Worm (Caenorhabditis elegans) whole organism, L3 larva: ENCODE measurements around the gene M01D1.12.
"Not testable (repeated sequence)": the region's sequence is repeated elsewhere in the genome, so short reads cannot be mapped to it uniquely, and the experiment has no call there.

Experiments used
- ZK546.5 ChIP-seq: sonication (generic microtip); optimal IDR thresholded peaks from 2 replicates; lab custom pipeline; 2017; ENCODE audit warnings: missing biosample characterization, missing genetic modification characterization
- ama-1 ChIP-seq: fragments of 150-350 bp; optimal IDR thresholded peaks from 2 replicates; lab custom pipeline; 2018
- ceh-16 ChIP-seq: sonication (generic microtip); optimal IDR thresholded peaks from 2 replicates; lab custom pipeline; 2017; ENCODE audit warnings: missing biosample characterization, missing genetic modification characterization
- ceh-28 ChIP-seq: fragments of 150-350 bp; optimal IDR thresholded peaks from 2 replicates; lab custom pipeline; 2014; ENCODE audit warnings: missing biosample characterization, missing genetic modification reagents, missing genetic modification characterization
- ceh-82 ChIP-seq: fragments of 150-350 bp; optimal IDR thresholded peaks from 2 replicates; lab custom pipeline; 2014; ENCODE audit warnings: missing biosample characterization, missing genetic modification characterization
- ceh-9 ChIP-seq: sonication (generic microtip); optimal IDR thresholded peaks from 2 replicates; lab custom pipeline; 2018; ENCODE audit warnings: missing biosample characterization, missing genetic modification characterization
- egl-27 ChIP-seq: sonication (generic microtip); optimal IDR thresholded peaks from 4 replicates; lab custom pipeline; 2017; ENCODE audit warnings: missing biosample characterization, missing genetic modification reagents, missing genetic modification characterization
- elt-1 ChIP-seq: fragments of 150-350 bp; optimal IDR thresholded peaks from 2 replicates; lab custom pipeline; 2014; ENCODE audit warnings: missing biosample characterization, missing genetic modification characterization
- elt-2 ChIP-seq: sonication (generic microtip); optimal IDR thresholded peaks from 2 replicates; lab custom pipeline; 2016; ENCODE audit warnings: missing genetic modification reagents, mild to moderate bottlenecking, missing genetic modification characterization, missing compliant biosample characterization
- eor-1 ChIP-seq, 2 experiments: fragments of 150-350 bp; optimal IDR thresholded peaks; 2 replicates each; lab custom pipeline; 2014 to 2018; ENCODE audit warnings: missing biosample characterization in 2 of 2, missing genetic modification characterization in 2 of 2
- fkh-10 ChIP-seq: sonication (generic microtip); optimal IDR thresholded peaks from 2 replicates; lab custom pipeline; 2017; ENCODE audit warnings: missing biosample characterization, missing genetic modification reagents, missing genetic modification characterization
- fos-1 ChIP-seq: fragments of 150-350 bp; optimal IDR thresholded peaks from 2 replicates; lab custom pipeline; 2014; ENCODE audit warnings: missing biosample characterization, missing genetic modification characterization
- hmg-11 ChIP-seq: sonication (generic microtip); optimal IDR thresholded peaks from 2 replicates; lab custom pipeline; 2016; ENCODE audit warnings: missing genetic modification characterization, missing compliant biosample characterization
- jun-1 ChIP-seq: fragments of 150-350 bp; optimal IDR thresholded peaks from 2 replicates; lab custom pipeline; 2014; ENCODE audit warnings: missing biosample characterization, missing genetic modification reagents, missing genetic modification characterization
- lin-15B ChIP-seq: fragments of 150-350 bp; optimal IDR thresholded peaks from 2 replicates; lab custom pipeline; 2014; ENCODE audit warnings: missing biosample characterization, missing genetic modification characterization
- lin-39 ChIP-seq: fragments of 150-350 bp; optimal IDR thresholded peaks from 2 replicates; lab custom pipeline; 2018; ENCODE audit warnings: missing biosample characterization, missing genetic modification reagents, missing genetic modification characterization
- lsy-12 ChIP-seq: sonication (generic microtip); optimal IDR thresholded peaks from 2 replicates; lab custom pipeline; 2016; ENCODE audit warnings: mild to moderate bottlenecking, missing genetic modification characterization, missing compliant biosample characterization
- mml-1 ChIP-seq: fragments of 150-350 bp; sonication (generic microtip); optimal IDR thresholded peaks from 3 replicates; lab custom pipeline; 2014; ENCODE audit warnings: missing biosample characterization, missing genetic modification characterization
- nfya-1 ChIP-seq: sonication (generic microtip); optimal IDR thresholded peaks from 2 replicates; lab custom pipeline; 2017; ENCODE audit warnings: missing genetic modification characterization, mild to moderate bottlenecking, missing compliant biosample characterization, antibody characterized with exemption, moderate library complexity; ENCODE audit not compliant: insufficient read depth
- nhr-12 ChIP-seq: fragments of 150-350 bp; optimal IDR thresholded peaks from 2 replicates; lab custom pipeline; 2014; ENCODE audit warnings: missing biosample characterization, missing genetic modification characterization
- nhr-25 ChIP-seq: sonication (generic microtip); optimal IDR thresholded peaks from 2 replicates; lab custom pipeline; 2017; ENCODE audit warnings: missing biosample characterization, missing genetic modification characterization
- nhr-67 ChIP-seq: fragments of 150-350 bp; optimal IDR thresholded peaks from 2 replicates; lab custom pipeline; 2014; ENCODE audit warnings: missing biosample characterization, missing genetic modification characterization
- pha-4 ChIP-seq: fragments of 150-350 bp; optimal IDR thresholded peaks from 2 replicates; lab custom pipeline; 2014; ENCODE audit warnings: missing biosample characterization, missing genetic modification reagents, missing genetic modification characterization
- sea-2 ChIP-seq: fragments of 150-350 bp; sonication (generic microtip); optimal IDR thresholded peaks from 4 replicates; lab custom pipeline; 2014; ENCODE audit warnings: missing biosample characterization, missing genetic modification reagents, missing genetic modification characterization
- skn-1 ChIP-seq: fragments of 150-350 bp; optimal IDR thresholded peaks from 2 replicates; lab custom pipeline; 2014; ENCODE audit warnings: missing biosample characterization, missing genetic modification characterization
- tbx-2 ChIP-seq: sonication (generic microtip); optimal IDR thresholded peaks from 2 replicates; lab custom pipeline; 2016; ENCODE audit warnings: mild to moderate bottlenecking, missing genetic modification characterization, missing compliant biosample characterization
- unc-62 ChIP-seq: fragments of 150-350 bp; sonication (generic microtip); optimal IDR thresholded peaks from 4 replicates; lab custom pipeline; 2014; ENCODE audit warnings: missing biosample characterization, missing genetic modification reagents, missing genetic modification characterization
- zag-1 ChIP-seq: fragments of 150-350 bp; optimal IDR thresholded peaks from 2 replicates; lab custom pipeline; 2014; ENCODE audit warnings: missing biosample characterization, missing genetic modification characterization
- ztf-11 ChIP-seq: fragments of 150-350 bp; optimal IDR thresholded peaks from 2 replicates; lab custom pipeline; 2014; ENCODE audit warnings: missing biosample characterization, missing genetic modification characterization
- ztf-4 ChIP-seq: fragments of 150-350 bp; optimal IDR thresholded peaks from 2 replicates; lab custom pipeline; 2014; ENCODE audit warnings: missing biosample characterization, missing genetic modification characterization

Gene M01D1.12

ce11 chrII:1006375-1006774 is 20.4 kb upstream of the M01D1.12 start, which contains the start of gene F45D11.14:
Gene F45D11.14, minus strand, starts transcription at chrII:1006475.
- not testable (repeated sequence) for TF ChIP-seq lin-15B; sea-2 (GFP tag; lab: Kevin White, UChicago); ceh-16 (tag; lab: Kevin White, UChicago)

DNA sequence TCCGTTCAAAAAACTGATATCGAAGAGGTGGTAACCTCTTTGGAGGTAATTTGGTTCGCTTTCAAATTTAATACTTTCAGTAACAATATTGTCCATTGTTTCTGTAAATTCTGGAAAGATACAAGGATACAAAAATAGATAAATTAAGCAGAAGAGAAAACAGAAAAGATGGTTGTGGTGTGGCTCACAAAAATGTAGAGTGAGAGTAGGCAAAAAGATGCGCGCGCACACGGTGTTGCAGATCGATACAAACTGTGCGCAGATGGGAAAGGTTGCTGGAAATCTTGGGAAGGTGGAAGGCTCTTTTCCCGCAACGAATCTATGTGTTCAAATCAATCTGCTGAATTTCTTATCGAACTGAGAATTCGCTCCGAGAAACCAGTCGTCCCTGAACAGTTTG is 2.1 kb upstream of the M01D1.12 start, which contains the start of gene btb-11:
Gene btb-11, minus strand, starts transcription at position 101 of the 400 bp plus-strand sequence.
- TF ChIP-seq nhr-25 (tag; lab: Kevin White, UChicago); lin-39 (tag; lab: Kevin White, UChicago); sea-2 (GFP tag; lab: Kevin White, UChicago): not testable (repeated sequence)
- TF ChIP-seq, all 47 proteins: peak for 0; not testable (repeated sequence) for 47

ce11 chrII:1028602-1029001 is 1.8 kb downstream of the M01D1.12 start, which contains the start of gene math-34:
Gene math-34, plus strand, starts transcription at chrII:1028972.
- TF ChIP-seq ceh-9 (tag; lab: Kevin White, UChicago) (no peak), skn-1 (tag; lab: Kevin White, UChicago) (no peak), elt-2 (peak; percentile 71), ama-1 (lab: Kevin White, UChicago) (no peak), unc-62 (GFP tag; lab: Kevin White, UChicago) (no peak), hmg-11 (no peak), nhr-67 (tag; lab: Kevin White, UChicago) (no peak), pha-4 (peak; percentile 24), ztf-11 (tag; lab: Kevin White, UChicago) (no peak), ceh-28 (tag; lab: Kevin White, UChicago) (no peak), sea-2 (GFP tag; lab: Kevin White, UChicago) (no peak), fkh-10 (GFP tag; lab: Kevin White, UChicago) (no peak), eor-1 (tag; optimal IDR thresholded peaks at IDR 0.05; lab: Kevin White, UChicago) (no peak), ceh-16 (tag; lab: Kevin White, UChicago) (no peak)

DNA sequence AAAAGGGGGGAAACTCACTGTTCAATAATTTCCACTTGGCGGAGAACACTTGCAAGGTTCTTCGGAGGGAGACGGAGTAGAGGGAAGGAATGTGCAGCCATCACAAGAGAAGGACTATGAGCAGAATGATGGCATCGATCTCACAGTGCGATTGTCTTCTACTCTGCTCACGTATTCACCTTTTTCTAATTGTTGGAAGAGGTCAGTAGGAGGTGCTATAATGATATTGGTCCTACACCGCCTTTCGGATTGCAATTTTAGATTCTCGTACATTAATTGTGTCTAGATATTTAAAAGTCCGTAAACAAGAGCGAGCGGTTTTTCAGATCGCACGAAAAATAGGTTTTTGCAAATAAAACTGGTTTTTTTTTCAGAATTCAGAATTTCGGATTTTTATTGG is 13.7 kb downstream of the M01D1.12 start, which contains the start of gene fbxb-39:
Gene fbxb-39, minus strand, starts transcription at position 101 of the 400 bp plus-strand sequence.
- TF ChIP-seq elt-2 (no peak), jun-1 (tag; lab: Kevin White, UChicago) (no peak), nfya-1 (tag; lab: Kevin White, UChicago) (no peak), ceh-82 (tag; lab: Kevin White, UChicago) (no peak)

DNA sequence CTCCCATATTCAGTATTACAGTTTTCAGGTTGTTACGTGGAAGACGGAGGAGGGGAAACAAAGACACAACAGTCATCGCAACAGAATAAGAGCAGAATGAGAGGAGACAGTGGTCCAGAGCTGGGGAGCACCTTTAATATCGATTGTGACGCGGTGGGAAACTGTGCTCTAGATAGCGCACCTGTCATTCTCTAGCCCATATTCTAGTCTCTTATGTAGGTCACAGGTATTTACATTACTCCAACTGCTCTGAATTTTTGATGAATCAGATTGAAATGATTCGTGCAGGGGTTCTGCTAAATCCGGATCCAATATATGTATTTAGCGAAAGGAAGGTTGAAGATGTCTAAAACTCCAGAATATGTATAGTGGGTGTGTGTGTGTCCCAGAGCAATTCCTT is 15.5 kb downstream of the M01D1.12 start, which contains the start of gene fbxb-41:
Gene fbxb-41, minus strand, starts transcription at position 101 of the 400 bp plus-strand sequence.
- TF ChIP-seq unc-62 (GFP tag; lab: Kevin White, UChicago) (no peak), nhr-12 (tag; lab: Kevin White, UChicago) (no peak), fos-1 (tag; lab: Kevin White, UChicago) (no peak), mml-1 (tag; lab: Kevin White, UChicago) (no peak), elt-2 (no peak), fkh-10 (GFP tag; lab: Kevin White, UChicago) (no peak), zag-1 (tag; lab: Kevin White, UChicago) (no peak), nfya-1 (tag; lab: Kevin White, UChicago) (no peak), elt-1 (tag; lab: Kevin White, UChicago) (no peak), lsy-12 (tag; lab: Kevin White, UChicago) (no peak), ztf-4 (no peak), tbx-2 (tag; lab: Kevin White, UChicago) (no peak), lin-39 (tag; lab: Kevin White, UChicago) (no peak), sea-2 (GFP tag; lab: Kevin White, UChicago) (no peak), pha-4 (no peak), ZK546.5 (tag; lab: Kevin White, UChicago) (no peak)

- TF ChIP-seq ceh-28, egl-27, ztf-11 (tag; lab: Kevin White, UChicago): not testable (repeated sequence)
Measured at ce11 chrII:1043932-1044331, 17.2 kb downstream of the M01D1.12 start, which contains the start of gene fbxb-45. Gene fbxb-45, minus strand, starts transcription at chrII:1044032.
